Fruit fly (Drosophila melanogaster) whole organism, embryonic: ENCODE data around the gene aru.

Experiments used
- ATbp ChIP-seq: fragments of 200-800 bp; sonication (Bioruptor generic); optimal IDR thresholded peaks from 2 replicates; lab custom pipeline; 2017; ENCODE audit warnings: missing biosample characterization, mild to moderate bottlenecking, missing genetic modification characterization, missing genetic modification reagents
- Aef1 ChIP-seq: fragments of 200-800 bp; sonication (Bioruptor generic); IDR thresholded peaks from 3 replicates; pipeline ENCODE4 v1.3.6; 2022; ENCODE audit warnings: missing biosample characterization, missing genetic modification characterization
- CG10147 ChIP-seq: fragments of 200-800 bp; sonication (Bioruptor generic); optimal IDR thresholded peaks from 2 replicates; lab custom pipeline; 2019; ENCODE audit warnings: missing biosample characterization, mild to moderate bottlenecking, missing genetic modification characterization, moderate library complexity
- CG10209 ChIP-seq: fragments of 200-800 bp; sonication (Bioruptor generic); optimal IDR thresholded peaks from 3 replicates; lab custom pipeline; 2017; ENCODE audit warnings: missing biosample characterization, mild to moderate bottlenecking, missing genetic modification characterization, missing genetic modification reagents
- CG12071 ChIP-seq: fragments of 200-800 bp; sonication (Bioruptor generic); optimal IDR thresholded peaks from 3 replicates; lab custom pipeline; 2018; ENCODE audit warnings: missing biosample characterization, mild to moderate bottlenecking, missing genetic modification characterization
- CG12299 ChIP-seq: fragments of 200-800 bp; sonication (Bioruptor generic); optimal IDR thresholded peaks from 2 replicates; lab custom pipeline; 2018; ENCODE audit warnings: missing biosample characterization, mild to moderate bottlenecking, missing genetic modification characterization
- CG14667 ChIP-seq: fragments of 200-800 bp; sonication (Bioruptor generic); IDR thresholded peaks from 2 replicates; pipeline ENCODE4 v1.3.6; 2022; ENCODE audit warnings: missing biosample characterization, missing genetic modification characterization
- CG1529 ChIP-seq: fragments of 200-800 bp; sonication (Bioruptor generic); optimal IDR thresholded peaks from 3 replicates; lab custom pipeline; 2018; ENCODE audit warnings: missing biosample characterization, missing genetic modification characterization
- CG17328 ChIP-seq: fragments of 200-800 bp; sonication (Bioruptor generic); IDR thresholded peaks from 2 replicates; pipeline ENCODE4 v1.3.6; 2022; ENCODE audit warnings: missing biosample characterization, missing genetic modification characterization
- CG18599 ChIP-seq: fragments of 200-800 bp; sonication (Bioruptor generic); optimal IDR thresholded peaks from 3 replicates; lab custom pipeline; 2017; ENCODE audit warnings: missing biosample characterization, missing genetic modification characterization, mild to moderate bottlenecking, moderate library complexity, missing genetic modification reagents
- CG33557 ChIP-seq: fragments of 200-800 bp; sonication (Bioruptor generic); optimal IDR thresholded peaks from 2 replicates; lab custom pipeline; 2019; ENCODE audit warnings: missing biosample characterization, mild to moderate bottlenecking, missing genetic modification characterization, moderate library complexity
- CG4328 ChIP-seq: fragments of 200-800 bp; sonication (Bioruptor generic); optimal IDR thresholded peaks from 3 replicates; lab custom pipeline; 2017; ENCODE audit warnings: missing biosample characterization, missing genetic modification reagents, missing genetic modification characterization
- CG4360 ChIP-seq: fragments of 200-800 bp; sonication (Bioruptor generic); IDR thresholded peaks from 2 replicates; pipeline ENCODE4 v1.3.6; 2022; ENCODE audit warnings: missing biosample characterization, missing genetic modification characterization
- CG6272 ChIP-seq: fragments of 200-800 bp; sonication (Bioruptor generic); IDR thresholded peaks from 2 replicates; pipeline ENCODE4 v1.3.6; 2022; ENCODE audit warnings: missing biosample characterization, missing genetic modification characterization
- CG7987 ChIP-seq: fragments of 200-800 bp; sonication (Bioruptor generic); optimal IDR thresholded peaks from 2 replicates; lab custom pipeline; 2018; ENCODE audit warnings: missing biosample characterization, mild to moderate bottlenecking, missing genetic modification characterization, moderate library complexity
- CG9609 ChIP-seq: fragments of 200-800 bp; sonication (Bioruptor generic); optimal IDR thresholded peaks from 3 replicates; lab custom pipeline; 2016; ENCODE audit warnings: missing biosample characterization, missing genetic modification characterization
- CG9727 ChIP-seq: fragments of 200-800 bp; sonication (Bioruptor generic); optimal IDR thresholded peaks from 3 replicates; lab custom pipeline; 2017; ENCODE audit warnings: missing biosample characterization, mild to moderate bottlenecking, missing genetic modification characterization
- Dek ChIP-seq: fragments of 200-800 bp; sonication (Bioruptor generic); optimal IDR thresholded peaks from 3 replicates; lab custom pipeline; 2019; ENCODE audit warnings: missing biosample characterization, mild to moderate bottlenecking, missing genetic modification characterization, moderate library complexity
- Doc3 ChIP-seq: fragments of 200-800 bp; sonication (Bioruptor generic); IDR thresholded peaks from 3 replicates; pipeline ENCODE4 v1.3.6; 2022; ENCODE audit warnings: missing biosample characterization, missing genetic modification characterization; ENCODE audit not compliant: partially characterized antibody
- H2.0 ChIP-seq: fragments of 200-800 bp; sonication (Bioruptor generic); IDR thresholded peaks from 2 replicates; pipeline ENCODE4 v1.3.6; 2022; ENCODE audit warnings: missing biosample characterization, missing genetic modification characterization
- HLHmδ ChIP-seq: fragments of 200-800 bp; sonication (Bioruptor generic); optimal IDR thresholded peaks from 2 replicates; lab custom pipeline; 2018; ENCODE audit warnings: missing biosample characterization, mild to moderate bottlenecking, missing genetic modification characterization, moderate library complexity
- Hey ChIP-seq: fragments of 200-800 bp; sonication (Bioruptor generic); optimal IDR thresholded peaks from 3 replicates; lab custom pipeline; 2018; ENCODE audit warnings: missing biosample characterization, mild to moderate bottlenecking, missing genetic modification characterization
- MTF-1 ChIP-seq: fragments of 200-800 bp; sonication (Bioruptor generic); optimal IDR thresholded peaks from 2 replicates; lab custom pipeline; 2018; ENCODE audit warnings: missing biosample characterization, mild to moderate bottlenecking, missing genetic modification characterization, borderline replicate concordance
- Mrtf ChIP-seq: fragments of 200-800 bp; sonication (Bioruptor generic); IDR thresholded peaks from 3 replicates; pipeline ENCODE4 v1.3.6; 2022; ENCODE audit warnings: missing biosample characterization, missing genetic modification characterization
- NC2α ChIP-seq: fragments of 200-800 bp; sonication (Bioruptor generic); optimal IDR thresholded peaks from 2 replicates; lab custom pipeline; 2016; ENCODE audit warnings: missing biosample characterization, missing genetic modification characterization
- Opbp ChIP-seq: fragments of 200-800 bp; sonication (Bioruptor generic); IDR thresholded peaks from 3 replicates; pipeline ENCODE4 v1.3.6; 2022; ENCODE audit warnings: missing biosample characterization, missing genetic modification characterization; ENCODE audit not compliant: partially characterized antibody
- Ptx1 ChIP-seq: fragments of 200-800 bp; sonication (Bioruptor generic); IDR thresholded peaks from 2 replicates; pipeline ENCODE4 v1.3.6; 2022; ENCODE audit warnings: missing biosample characterization, missing genetic modification characterization
- Sox100B ChIP-seq: fragments of 200-800 bp; sonication (Bioruptor generic); optimal IDR thresholded peaks from 3 replicates; lab custom pipeline; 2018; ENCODE audit warnings: missing biosample characterization, mild to moderate bottlenecking, missing genetic modification characterization
- Ssrp ChIP-seq: fragments of 200-800 bp; sonication (Bioruptor generic); optimal IDR thresholded peaks from 2 replicates; lab custom pipeline; 2018; ENCODE audit warnings: missing biosample characterization, mild to moderate bottlenecking, missing genetic modification characterization, moderate library complexity
- Vsx1 ChIP-seq: fragments of 200-800 bp; sonication (Bioruptor generic); optimal IDR thresholded peaks from 2 replicates; lab custom pipeline; 2017; ENCODE audit warnings: missing biosample characterization, mild to moderate bottlenecking, missing genetic modification characterization, missing genetic modification reagents
- ato ChIP-seq: fragments of 200-800 bp; sonication (Bioruptor generic); IDR thresholded peaks from 2 replicates; pipeline ENCODE4 v1.3.6; 2022; ENCODE audit warnings: missing biosample characterization, missing genetic modification characterization; ENCODE audit not compliant: partially characterized antibody
- bbx ChIP-seq: fragments of 200-800 bp; sonication (Bioruptor generic); IDR thresholded peaks from 2 replicates; pipeline ENCODE4 v1.3.6; 2022; ENCODE audit warnings: missing biosample characterization, missing genetic modification characterization; ENCODE audit not compliant: partially characterized antibody
- bsh ChIP-seq, 2 experiments: fragments of 200-800 bp; sonication (Bioruptor generic); optimal IDR thresholded peaks; 2 replicates each; lab custom pipeline; 2017 to 2018; ENCODE audit warnings: mild to moderate bottlenecking in 2 of 2, missing biosample characterization in 2 of 2, missing genetic modification characterization in 2 of 2, moderate library complexity in 1 of 2
- ci ChIP-seq: fragments of 200-800 bp; sonication (Bioruptor generic); IDR thresholded peaks from 3 replicates; pipeline ENCODE4 v1.3.6; 2022; ENCODE audit warnings: missing biosample characterization, missing genetic modification characterization
- gem ChIP-seq: fragments of 200-800 bp; sonication (Bioruptor generic); optimal IDR thresholded peaks from 2 replicates; lab custom pipeline; 2019; ENCODE audit warnings: missing biosample characterization, mild to moderate bottlenecking, missing genetic modification characterization, moderate library complexity
- gsb-n ChIP-seq: fragments of 200-800 bp; sonication (Bioruptor generic); optimal IDR thresholded peaks from 3 replicates; lab custom pipeline; 2018; ENCODE audit warnings: missing biosample characterization, mild to moderate bottlenecking, missing genetic modification characterization
- nerfin-2 ChIP-seq: fragments of 200-800 bp; sonication (Bioruptor generic); IDR thresholded peaks from 2 replicates; pipeline ENCODE4 v1.3.6; 2022; ENCODE audit warnings: missing biosample characterization, missing genetic modification characterization; ENCODE audit not compliant: partially characterized antibody
- peb ChIP-seq: fragments of 200-800 bp; sonication (Bioruptor generic); IDR thresholded peaks from 2 replicates; pipeline ENCODE4 v1.3.6; 2022; ENCODE audit warnings: missing biosample characterization, missing genetic modification characterization
- pfk ChIP-seq: fragments of 200-800 bp; sonication (Bioruptor generic); optimal IDR thresholded peaks from 2 replicates; lab custom pipeline; 2018; ENCODE audit warnings: missing biosample characterization, mild to moderate bottlenecking, missing genetic modification characterization, moderate library complexity
- pnt ChIP-seq: fragments of 200-800 bp; sonication (Bioruptor generic); optimal IDR thresholded peaks from 3 replicates; lab custom pipeline; 2016; ENCODE audit warnings: missing biosample characterization, missing genetic modification characterization
- prd ChIP-seq, 3 experiments: fragments of >200 bp in 2 of 3; fragments of 200-800 bp in 1 of 3; sonication (Bioruptor generic) in 1 of 3; optimal IDR thresholded peaks in 2 of 3; IDR thresholded peaks in 1 of 3; 2 replicates in 2 of 3; 3 replicates in 1 of 3; pipeline versions ENCODE4 v1.3.6 to Lab custom; 2017 to 2022; ENCODE audit warnings: missing biosample characterization in 1 of 3, missing genetic modification characterization in 1 of 3
- pros ChIP-seq: fragments of 200-800 bp; sonication (Bioruptor generic); optimal IDR thresholded peaks from 3 replicates; lab custom pipeline; 2019; ENCODE audit warnings: missing biosample characterization, mild to moderate bottlenecking, missing genetic modification characterization, moderate library complexity
- sd ChIP-seq: fragments of 200-800 bp; sonication (Bioruptor generic); optimal IDR thresholded peaks from 3 replicates; lab custom pipeline; 2018; ENCODE audit warnings: missing biosample characterization, mild to moderate bottlenecking, missing genetic modification characterization, moderate library complexity
- sug ChIP-seq: fragments of 200-800 bp; optimal IDR thresholded peaks from 2 replicates; lab custom pipeline; 2019; ENCODE audit warnings: missing biosample characterization, mild to moderate bottlenecking, missing genetic modification characterization, moderate library complexity
- tap ChIP-seq: fragments of 200-800 bp; optimal IDR thresholded peaks from 3 replicates; lab custom pipeline; 2019; ENCODE audit warnings: missing biosample characterization, mild to moderate bottlenecking, missing genetic modification characterization, moderate library complexity
- vfl ChIP-seq: fragments of 200-800 bp; sonication (Bioruptor generic); optimal IDR thresholded peaks from 2 replicates; lab custom pipeline; 2016; ENCODE audit warnings: missing biosample characterization, missing genetic modification characterization
- zfh1 ChIP-seq: fragments of 200-800 bp; sonication (Bioruptor generic); IDR thresholded peaks from 3 replicates; pipeline ENCODE4 v1.3.6; 2022; ENCODE audit warnings: missing biosample characterization, missing genetic modification characterization

The aru gene

dm6 chr2L:867899-868605, at the start of gene aru (continued):
- no peak for TF ChIP-seq Ssrp (tag; lab: Kevin White, UChicago)
- TF ChIP-seq ATbp (GFP tag; lab: Kevin White, UChicago), result peak; percentile 41
- TF ChIP-seq gsb-n (tag; lab: Kevin White, UChicago), result peak; percentile 1
- TF ChIP-seq prd (optimal IDR thresholded peaks at IDR 0.05; lab: Kevin White, UChicago), result no peak
- 0 out of 3 replicates have a peak, but pooled peaks have one; percentile 15 for TF ChIP-seq prd (GFP tag; IDR thresholded peaks at IDR 0.05; lab: Robert Waterston, UW)
- TF ChIP-seq CG4360 (GFP tag; lab: Robert Waterston, UW), result peak; percentile 96
- peak; percentile 76 for TF ChIP-seq pros (GFP tag; lab: Kevin White, UChicago)
- TF ChIP-seq H2.0, result no peak
- peak; percentile 0 for TF ChIP-seq CG12071 (GFP tag; lab: Kevin White, UChicago)
- peak; percentile 46 for TF ChIP-seq tap (tag; lab: Kevin White, UChicago)
- no peak for TF ChIP-seq CG10147
- peak; percentile 61 for TF ChIP-seq gem (tag; lab: Kevin White, UChicago)
- peak; percentile 23; the same call in 1 of the 3 replicates for TF ChIP-seq Aef1 (GFP tag; lab: Robert Waterston, UW)
- TF ChIP-seq Sox100B (GFP tag; lab: Kevin White, UChicago), result peak; percentile 41
- peak; percentile 60 for TF ChIP-seq CG7987 (GFP tag; lab: Kevin White, UChicago)
- TF ChIP-seq Doc3 (GFP tag; lab: Robert Waterston, UW), result no peak
- no peak for TF ChIP-seq CG4328
- TF ChIP-seq peb, result no peak
- TF ChIP-seq CG1529 (GFP tag; lab: Kevin White, UChicago), result no peak
- peak; percentile 16 for TF ChIP-seq sug (tag; lab: Kevin White, UChicago)
- no peak for TF ChIP-seq CG14667 (GFP tag; lab: Robert Waterston, UW)
- 0 out of 2 replicates have a peak, but pooled peaks have one; percentile 37 for TF ChIP-seq nerfin-2 (GFP tag; lab: Robert Waterston, UW)
- TF ChIP-seq CG6272 (GFP tag; lab: Robert Waterston, UW), result no peak
- TF ChIP-seq CG12299 (tag; lab: Kevin White, UChicago), result no peak
- TF ChIP-seq Opbp (GFP tag; lab: Robert Waterston, UW), result no peak
- TF ChIP-seq Mrtf, result no peak
- TF ChIP-seq vfl (GFP tag; lab: Kevin White, UChicago), result no peak
- no peak for TF ChIP-seq Hey (tag; lab: Kevin White, UChicago)
- TF ChIP-seq zfh1 (GFP tag; lab: Robert Waterston, UW), result no peak
- peak; percentile 13; the same call in 1 of the 2 replicates for TF ChIP-seq ato
- TF ChIP-seq pfk (GFP tag; lab: Kevin White, UChicago), result no peak
- peak; percentile 9 for TF ChIP-seq Vsx1
- TF ChIP-seq CG9727 (GFP tag; lab: Kevin White, UChicago), result peak; percentile 14
- no peak for TF ChIP-seq Ptx1 (GFP tag; lab: Robert Waterston, UW)
- no peak for TF ChIP-seq CG33557 (GFP tag; lab: Kevin White, UChicago)
- peak; percentile 72 for TF ChIP-seq ci
- TF ChIP-seq Dek (tag; lab: Kevin White, UChicago), result no peak
- peak; percentile 17 for TF ChIP-seq CG18599 (GFP tag; lab: Kevin White, UChicago)
- 0 out of 2 replicates have a peak, but pooled peaks have one; percentile 16 for TF ChIP-seq bbx (GFP tag; lab: Robert Waterston, UW)
- TF ChIP-seq pnt (GFP tag; lab: Kevin White, UChicago), result no peak
- TF ChIP-seq CG17328 (GFP tag; lab: Robert Waterston, UW), result peak; percentile 24; the same call in 1 of the 2 replicates
- TF ChIP-seq CG9609 (GFP tag; lab: Kevin White, UChicago), result no peak
- peak in 1 of 2 experiments; percentile 49 for TF ChIP-seq bsh (GFP tag; optimal IDR thresholded peaks at IDR 0.05; lab: Kevin White, UChicago)
- peak; percentile 24 for TF ChIP-seq MTF-1
- no peak for TF ChIP-seq HLHmδ (GFP tag; lab: Kevin White, UChicago)
- no peak for TF ChIP-seq NC2α
- peak; percentile 15 for TF ChIP-seq sd (tag; lab: Kevin White, UChicago)
- no peak for TF ChIP-seq CG10209 (GFP tag; lab: Kevin White, UChicago)
